Worm (Caenorhabditis elegans) whole organism, young adult: ENCODE results near the gene F39E9.14.

Experiments used
- Y95B8A.8 ChIP-seq: fragments of 200-800 bp; sonication (Bioruptor generic); IDR thresholded peaks from 2 replicates; pipeline ENCODE4 v1.3.6; 2022; ENCODE audit warnings: missing genetic modification reagents, missing genetic modification characterization, missing compliant biosample characterization
- ama-1 ChIP-seq, 3 experiments: fragments of 150-350 bp in 1 of 3; sonication (generic microtip) in 2 of 3; optimal IDR thresholded peaks; 2 replicates each; lab custom pipeline; 2014 to 2018; ENCODE audit warnings: missing biosample characterization in 2 of 3, missing genetic modification characterization in 2 of 3, missing genetic modification reagents in 2 of 3
- ceh-27 ChIP-seq: fragments of 200-800 bp; sonication (Bioruptor generic); optimal IDR thresholded peaks from 2 replicates; lab custom pipeline; 2018; ENCODE audit warnings: mild to moderate bottlenecking, missing genetic modification characterization, moderate library complexity, missing compliant biosample characterization
- madf-10 ChIP-seq: sonication (generic microtip); optimal IDR thresholded peaks from 2 replicates; lab custom pipeline; 2016; ENCODE audit warnings: mild to moderate bottlenecking, missing genetic modification characterization, missing compliant biosample characterization
- pha-4 ChIP-seq: fragments of 150-350 bp; sonication (generic microtip); optimal IDR thresholded peaks from 2 replicates; lab custom pipeline; 2014; ENCODE audit warnings: missing biosample characterization, missing genetic modification reagents, missing genetic modification characterization
- snpc-1.3 ChIP-seq: sonication (generic microtip); optimal IDR thresholded peaks from 2 replicates; lab custom pipeline; 2017; ENCODE audit warnings: missing genetic modification characterization, mild to moderate bottlenecking, missing compliant biosample characterization, antibody characterized with exemption, moderate library complexity, missing genotype, missing genetic modification reagents; ENCODE audit not compliant: insufficient read depth
- tbx-9 ChIP-seq: sonication (generic microtip); optimal IDR thresholded peaks from 2 replicates; lab custom pipeline; 2016; ENCODE audit warnings: borderline replicate concordance, missing genetic modification characterization, inconsistent platforms, missing compliant biosample characterization

DNA sequence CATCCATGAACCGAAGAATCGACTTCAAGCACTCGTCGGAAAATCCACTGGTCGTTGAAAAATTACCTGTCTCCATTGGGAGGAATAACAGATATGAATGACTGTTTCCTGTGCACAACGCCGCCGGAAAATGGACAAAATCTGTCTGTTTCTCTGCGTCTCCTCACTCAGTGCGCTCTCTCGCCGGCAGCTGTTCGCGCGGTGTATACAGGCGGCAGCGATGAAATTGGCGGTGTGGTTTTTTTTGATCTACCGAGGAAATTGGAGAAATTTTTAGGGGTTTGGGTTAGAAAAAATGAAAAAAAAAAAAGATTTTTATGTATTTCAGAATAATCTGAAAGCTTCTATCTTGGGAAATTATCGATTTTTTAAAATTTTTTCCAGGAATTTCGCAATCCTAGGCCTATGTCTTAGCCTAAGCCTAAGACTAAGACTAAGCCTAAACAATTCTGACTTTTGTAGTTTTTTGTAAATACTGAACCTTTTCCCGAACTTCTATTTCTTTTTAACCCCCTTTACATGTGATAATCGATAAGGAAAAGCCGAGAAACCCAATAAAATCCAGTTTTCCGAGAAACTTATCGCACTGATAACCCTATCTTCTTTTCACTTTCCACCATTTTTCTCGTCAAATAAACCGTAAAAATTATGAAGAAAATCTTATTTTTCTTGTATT lies 42.3 kb downstream of the F39E9.14 start, which contains the start of the genes fbxc-50 and C17F4.2:
- no peak for TF ChIP-seq pha-4 (tag; lab: Kevin White, UChicago)
- TF ChIP-seq tbx-9, result no peak
- TF ChIP-seq snpc-1.3 (tag; lab: Kevin White, UChicago), result no peak
- TF ChIP-seq madf-10 (tag; lab: Kevin White, UChicago), result no peak
- no peak for TF ChIP-seq ama-1 (optimal IDR thresholded peaks at IDR 0.05; lab: Kevin White, UChicago)
- TF ChIP-seq ama-1 (GFP tag; optimal IDR thresholded peaks at IDR 0.05; lab: Kevin White, UChicago), result no peak
- TF ChIP-seq ceh-27, result no peak
- TF ChIP-seq Y95B8A.8 (GFP tag; lab: Robert Waterston, UW), result no peak
